Worm (Caenorhabditis elegans) whole organism, L1 larva: ENCODE data around the gene grd-3.

Experiments used
- ama-1 ChIP-seq: fragments of 150-350 bp; optimal IDR thresholded peaks from 2 replicates; lab custom pipeline; 2014
- ceh-82 ChIP-seq, 3 experiments: fragments of 150-350 bp in 1 of 3; sonication (generic microtip) in 2 of 3; optimal IDR thresholded peaks; 2 replicates each; lab custom pipeline; 2014 to 2017; ENCODE audit warnings: missing biosample characterization in 3 of 3, missing genetic modification characterization in 3 of 3
- dpl-1 ChIP-seq, 3 experiments: fragments of 150-350 bp in 2 of 3; sonication (generic microtip) in 1 of 3; optimal IDR thresholded peaks; 2 replicates each; lab custom pipeline; 2014 to 2017; ENCODE audit warnings: missing biosample characterization in 3 of 3, missing genetic modification characterization in 3 of 3, missing genetic modification reagents in 3 of 3
- dsc-1 ChIP-seq: sonication (generic microtip); optimal IDR thresholded peaks from 2 replicates; lab custom pipeline; 2016; ENCODE audit warnings: mild to moderate bottlenecking, missing genetic modification characterization, missing compliant biosample characterization
- lin-13 ChIP-seq: fragments of 150-350 bp; optimal IDR thresholded peaks from 2 replicates; lab custom pipeline; 2014; ENCODE audit warnings: missing biosample characterization, missing genetic modification reagents, missing genetic modification characterization
- mdl-1 ChIP-seq, 2 experiments: fragments of 150-350 bp; optimal IDR thresholded peaks; 2 replicates each; lab custom pipeline; 2014 to 2017; ENCODE audit warnings: missing biosample characterization in 2 of 2, missing genetic modification characterization in 2 of 2, inconsistent platforms in 1 of 2
- pqm-1 ChIP-seq: sonication (generic microtip); optimal IDR thresholded peaks from 3 replicates; lab custom pipeline; 2017; ENCODE audit warnings: missing biosample characterization, missing genetic modification characterization
- skn-1 ChIP-seq: fragments of 150-350 bp; optimal IDR thresholded peaks from 2 replicates; lab custom pipeline; 2014; ENCODE audit warnings: missing biosample characterization, missing genetic modification characterization
- unc-62 ChIP-seq: fragments of 150-350 bp; optimal IDR thresholded peaks from 2 replicates; lab custom pipeline; 2014; ENCODE audit warnings: missing biosample characterization, missing genetic modification reagents, missing genetic modification characterization
- ztf-4 ChIP-seq: fragments of 150-350 bp; optimal IDR thresholded peaks from 2 replicates; lab custom pipeline; 2014; ENCODE audit warnings: missing biosample characterization, missing genetic modification characterization

- TF ChIP-seq ama-1 (lab: Kevin White, UChicago) (no peak), mdl-1 (tag; optimal IDR thresholded peaks at IDR 0.05; lab: Kevin White, UChicago) (no peak), ceh-82 (tag; optimal IDR thresholded peaks at IDR 0.05; lab: Kevin White, UChicago) (no peak), lin-13 (GFP tag; lab: Kevin White, UChicago) (no peak), ztf-4 (tag; lab: Kevin White, UChicago) (no peak), pqm-1 (tag; lab: Kevin White, UChicago) (no peak), dpl-1 (GFP tag; optimal IDR thresholded peaks at IDR 0.05; lab: Kevin White, UChicago) (no peak), unc-62 (GFP tag; lab: Kevin White, UChicago) (no peak), skn-1 (tag; lab: Kevin White, UChicago) (no peak), dsc-1 (tag; lab: Kevin White, UChicago) (no peak)
Measured at ce11 chrIV:3467128-3467527, 27.7 kb downstream of the grd-3 start, which contains the start of gene F58E2.3.
